Fruit fly (Drosophila melanogaster) Kc167 (cell line): ENCODE results near the gene flw.

Source experiments
- Sin3A ChIP-seq: fragments of >200 bp; optimal IDR thresholded peaks from 2 replicates; lab custom pipeline; 2018; ENCODE audit warnings: missing external identifiers
- psq ChIP-seq: fragments of >200 bp; optimal IDR thresholded peaks from 2 replicates; lab custom pipeline; 2017; ENCODE audit warnings: missing external identifiers
- ttk ChIP-seq: sonication (Bioruptor generic); optimal IDR thresholded peaks from 2 replicates; lab custom pipeline; 2017; ENCODE audit warnings: missing external identifiers

dm6 chrX:10386183-10386582 is 423 bp downstream of the flw start:
- no peak for TF ChIP-seq ttk (lab: Kevin White, UChicago)
- TF ChIP-seq Sin3A: no peak
- TF ChIP-seq psq (lab: Kevin White, UChicago): no peak
